Fruit fly (Drosophila melanogaster) whole organism, embryonic: Measurements from ENCODE around the gene spidey.

Experiments used
- BtbVII ChIP-seq: fragments of 200-800 bp; sonication (Bioruptor generic); optimal IDR thresholded peaks from 3 replicates; lab custom pipeline; 2017; ENCODE audit warnings: missing biosample characterization, mild to moderate bottlenecking, missing genetic modification characterization
- CG10267 ChIP-seq: fragments of 200-800 bp; sonication (Bioruptor generic); optimal IDR thresholded peaks from 2 replicates; lab custom pipeline; 2018; ENCODE audit warnings: missing biosample characterization, mild to moderate bottlenecking, missing genetic modification characterization, moderate library complexity
- CG10321 ChIP-seq: fragments of 200-800 bp; sonication (Bioruptor generic); IDR thresholded peaks from 2 replicates; pipeline ENCODE4 v1.3.6; 2022; ENCODE audit warnings: missing biosample characterization, missing genetic modification characterization
- CG12155 ChIP-seq: fragments of 200-800 bp; sonication (Bioruptor generic); optimal IDR thresholded peaks from 3 replicates; lab custom pipeline; 2016; ENCODE audit warnings: missing biosample characterization, missing genetic modification characterization
- CG12219 ChIP-seq: fragments of 200-800 bp; sonication (Bioruptor generic); optimal IDR thresholded peaks from 3 replicates; lab custom pipeline; 2018; ENCODE audit warnings: missing biosample characterization, mild to moderate bottlenecking, missing genetic modification characterization
- CG12659 ChIP-seq: fragments of 200-800 bp; sonication (Bioruptor generic); optimal IDR thresholded peaks from 3 replicates; lab custom pipeline; 2017; ENCODE audit warnings: mild to moderate bottlenecking, missing biosample characterization, missing genetic modification reagents, missing genetic modification characterization
- CG14667 ChIP-seq: fragments of 200-800 bp; sonication (Bioruptor generic); IDR thresholded peaks from 2 replicates; pipeline ENCODE4 v1.3.6; 2022; ENCODE audit warnings: missing biosample characterization, missing genetic modification characterization
- CG15011 ChIP-seq: fragments of 200-800 bp; sonication (Bioruptor generic); optimal IDR thresholded peaks from 3 replicates; lab custom pipeline; 2018; ENCODE audit warnings: missing biosample characterization, mild to moderate bottlenecking, missing genetic modification characterization
- CG1647 ChIP-seq: fragments of 200-800 bp; sonication (Bioruptor generic); optimal IDR thresholded peaks from 3 replicates; lab custom pipeline; 2016; ENCODE audit warnings: missing biosample characterization, missing genetic modification characterization
- CG18476 ChIP-seq: fragments of 200-800 bp; sonication (Bioruptor generic); optimal IDR thresholded peaks from 2 replicates; lab custom pipeline; 2016; ENCODE audit warnings: missing biosample characterization, mild to moderate bottlenecking, missing genetic modification characterization
- CG2116 ChIP-seq: fragments of 200-800 bp; sonication (Bioruptor generic); optimal IDR thresholded peaks from 3 replicates; lab custom pipeline; 2018; ENCODE audit warnings: missing biosample characterization, mild to moderate bottlenecking, missing genetic modification characterization
- CG2199 ChIP-seq: fragments of 200-800 bp; sonication (Bioruptor generic); IDR thresholded peaks from 3 replicates; pipeline ENCODE4 v1.3.6; 2022; ENCODE audit warnings: missing biosample characterization, missing genetic modification characterization
- CG42726 ChIP-seq: fragments of 200-800 bp; sonication (Bioruptor generic); IDR thresholded peaks from 2 replicates; pipeline ENCODE4 v1.3.6; 2022; ENCODE audit warnings: missing biosample characterization, missing genetic modification characterization; ENCODE audit not compliant: partially characterized antibody
- CG4707 ChIP-seq: fragments of 200-800 bp; sonication (Bioruptor generic); optimal IDR thresholded peaks from 2 replicates; lab custom pipeline; 2018; ENCODE audit warnings: missing biosample characterization, mild to moderate bottlenecking, missing genetic modification characterization, moderate library complexity
- CG5245 ChIP-seq: fragments of 200-800 bp; sonication (Bioruptor generic); optimal IDR thresholded peaks from 3 replicates; lab custom pipeline; 2016; ENCODE audit warnings: missing biosample characterization, missing genetic modification characterization
- CG7357 ChIP-seq: fragments of 200-800 bp; sonication (Bioruptor generic); IDR thresholded peaks from 3 replicates; pipeline ENCODE4 v1.3.6; 2022; ENCODE audit warnings: missing biosample characterization, missing genetic modification characterization
- CG8359 ChIP-seq: fragments of 200-800 bp; sonication (Bioruptor generic); optimal IDR thresholded peaks from 2 replicates; lab custom pipeline; 2017; ENCODE audit warnings: missing biosample characterization, mild to moderate bottlenecking, missing genetic modification characterization, borderline replicate concordance
- CG8924 ChIP-seq: fragments of 200-800 bp; optimal IDR thresholded peaks from 3 replicates; lab custom pipeline; 2019; ENCODE audit warnings: missing biosample characterization, mild to moderate bottlenecking, missing genetic modification characterization, moderate library complexity
- CG9437 ChIP-seq: fragments of 200-800 bp; sonication (Bioruptor generic); optimal IDR thresholded peaks from 2 replicates; lab custom pipeline; 2018; ENCODE audit warnings: missing biosample characterization, mild to moderate bottlenecking, missing genetic modification characterization
- CrebB ChIP-seq: fragments of 200-800 bp; sonication (Bioruptor generic); optimal IDR thresholded peaks from 3 replicates; lab custom pipeline; 2018; ENCODE audit warnings: missing biosample characterization, mild to moderate bottlenecking, missing genetic modification characterization
- Deaf1 ChIP-seq: fragments of 200-800 bp; optimal IDR thresholded peaks from 3 replicates; lab custom pipeline; 2019; ENCODE audit warnings: missing biosample characterization, mild to moderate bottlenecking, missing genetic modification characterization, moderate library complexity
- Fer1 ChIP-seq: fragments of 200-800 bp; sonication (Bioruptor generic); optimal IDR thresholded peaks from 2 replicates; lab custom pipeline; 2017; ENCODE audit warnings: missing biosample characterization, mild to moderate bottlenecking, missing genetic modification characterization
- Fer2 ChIP-seq: fragments of 200-800 bp; sonication (Bioruptor generic); optimal IDR thresholded peaks from 2 replicates; lab custom pipeline; 2018; ENCODE audit warnings: missing biosample characterization, mild to moderate bottlenecking, missing genetic modification characterization, moderate library complexity
- GATAe ChIP-seq: fragments of 200-800 bp; sonication (Bioruptor generic); conservative IDR thresholded peaks from 2 replicates; pipeline ENCODE4 v1.3.6; 2022; ENCODE audit warnings: missing biosample characterization, missing genetic modification characterization
- H15 ChIP-seq: fragments of 200-800 bp; sonication (Bioruptor generic); IDR thresholded peaks from 3 replicates; pipeline ENCODE4 v1.3.6; 2022; ENCODE audit warnings: missing biosample characterization, missing genetic modification characterization
- HLHmδ ChIP-seq: fragments of 200-800 bp; sonication (Bioruptor generic); optimal IDR thresholded peaks from 2 replicates; lab custom pipeline; 2018; ENCODE audit warnings: missing biosample characterization, mild to moderate bottlenecking, missing genetic modification characterization, moderate library complexity
- MBD-R2 ChIP-seq: fragments of 200-800 bp; sonication (Bioruptor generic); IDR thresholded peaks from 2 replicates; pipeline ENCODE4 v1.3.6; 2022; ENCODE audit warnings: missing biosample characterization, missing genetic modification characterization
- MTF-1 ChIP-seq: fragments of 200-800 bp; sonication (Bioruptor generic); optimal IDR thresholded peaks from 2 replicates; lab custom pipeline; 2018; ENCODE audit warnings: missing biosample characterization, mild to moderate bottlenecking, missing genetic modification characterization, borderline replicate concordance
- Nf-YC ChIP-seq: fragments of 200-800 bp; optimal IDR thresholded peaks from 3 replicates; lab custom pipeline; 2019; ENCODE audit warnings: missing biosample characterization, mild to moderate bottlenecking, missing genetic modification characterization, moderate library complexity
- Pdp1 ChIP-seq, 2 experiments: fragments of 200-800 bp; sonication (Bioruptor generic); optimal IDR thresholded peaks; 3 replicates each; lab custom pipeline; 2016; ENCODE audit warnings: missing biosample characterization in 2 of 2, missing genetic modification characterization in 2 of 2, mild to moderate bottlenecking in 1 of 2, moderate library complexity in 1 of 2
- Stat92E ChIP-seq, 3 experiments: fragments of >200 bp in 2 of 3; fragments of 200-800 bp in 1 of 3; sonication (Bioruptor generic) in 1 of 3; optimal IDR thresholded peaks; 2 replicates each; lab custom pipeline; 2017 to 2019; ENCODE audit warnings: missing biosample characterization in 3 of 3, missing genetic modification characterization in 3 of 3, mild to moderate bottlenecking in 1 of 3, moderate library complexity in 1 of 3
- TFAM ChIP-seq: fragments of 200-800 bp; sonication (Bioruptor generic); optimal IDR thresholded peaks from 2 replicates; lab custom pipeline; 2017; ENCODE audit warnings: missing biosample characterization, missing genetic modification characterization, inconsistent platforms
- Xbp1 ChIP-seq: fragments of 200-800 bp; sonication (Bioruptor generic); optimal IDR thresholded peaks from 3 replicates; lab custom pipeline; 2016; ENCODE audit warnings: missing biosample characterization, mild to moderate bottlenecking, missing genetic modification characterization
- YL-1 ChIP-seq: fragments of 200-800 bp; sonication (Bioruptor generic); optimal IDR thresholded peaks from 3 replicates; lab custom pipeline; 2017; ENCODE audit warnings: missing biosample characterization, mild to moderate bottlenecking, missing genetic modification characterization
- bab2 ChIP-seq: fragments of 200-800 bp; sonication (Bioruptor generic); optimal IDR thresholded peaks from 2 replicates; lab custom pipeline; 2016; ENCODE audit warnings: missing biosample characterization, missing genetic modification characterization
- cad ChIP-seq: fragments of >200 bp; optimal IDR thresholded peaks from 2 replicates; lab custom pipeline; 2017; ENCODE audit warnings: missing biosample characterization, missing genetic modification characterization
- chinmo ChIP-seq: fragments of 200-800 bp; sonication (Bioruptor generic); IDR thresholded peaks from 4 replicates; pipeline ENCODE4 v1.3.6; 2022; ENCODE audit warnings: missing biosample characterization, missing genetic modification characterization; ENCODE audit not compliant: partially characterized antibody
- dan ChIP-seq: fragments of 200-800 bp; sonication (Bioruptor generic); IDR thresholded peaks from 2 replicates; pipeline ENCODE4 v1.3.6; 2022; ENCODE audit warnings: missing biosample characterization, missing genetic modification characterization
- dmrt99B ChIP-seq: fragments of 200-800 bp; sonication (Bioruptor generic); optimal IDR thresholded peaks from 2 replicates; lab custom pipeline; 2018; ENCODE audit warnings: missing biosample characterization, mild to moderate bottlenecking, missing genetic modification characterization, moderate library complexity
- gcm2 ChIP-seq: fragments of 200-800 bp; sonication (Bioruptor generic); optimal IDR thresholded peaks from 2 replicates; lab custom pipeline; 2016; ENCODE audit warnings: missing biosample characterization, missing genetic modification characterization
- grau ChIP-seq: fragments of 200-800 bp; optimal IDR thresholded peaks from 3 replicates; lab custom pipeline; 2019; ENCODE audit warnings: missing biosample characterization, mild to moderate bottlenecking, missing genetic modification characterization, moderate library complexity
- her ChIP-seq: fragments of 200-800 bp; sonication (Bioruptor generic); optimal IDR thresholded peaks from 2 replicates; lab custom pipeline; 2016; ENCODE audit warnings: missing biosample characterization, missing genetic modification characterization
- jigr1 ChIP-seq: fragments of 200-800 bp; sonication (Bioruptor generic); IDR thresholded peaks from 3 replicates; pipeline ENCODE4 v1.3.6; 2022; ENCODE audit warnings: missing biosample characterization, missing genetic modification characterization
- lmd ChIP-seq: fragments of 200-800 bp; sonication (Bioruptor generic); IDR thresholded peaks from 2 replicates; pipeline ENCODE4 v1.3.6; 2022; ENCODE audit warnings: missing biosample characterization, missing genetic modification characterization
- otp ChIP-seq: fragments of 200-800 bp; sonication (Bioruptor generic); IDR thresholded peaks from 3 replicates; pipeline ENCODE4, ENCODE4 v1.3.6; 2022; ENCODE audit warnings: missing biosample characterization, missing genetic modification characterization
- row ChIP-seq: fragments of 200-800 bp; sonication (Bioruptor generic); IDR thresholded peaks from 3 replicates; pipeline ENCODE4 v1.3.6; 2022; ENCODE audit warnings: missing biosample characterization, missing genetic modification characterization
- scrt ChIP-seq: fragments of 200-800 bp; sonication (Bioruptor generic); optimal IDR thresholded peaks from 2 replicates; lab custom pipeline; 2018; ENCODE audit warnings: missing biosample characterization, mild to moderate bottlenecking, missing genetic modification characterization, moderate library complexity
- zfh1 ChIP-seq: fragments of 200-800 bp; sonication (Bioruptor generic); IDR thresholded peaks from 3 replicates; pipeline ENCODE4 v1.3.6; 2022; ENCODE audit warnings: missing biosample characterization, missing genetic modification characterization

spidey gene

DNA sequence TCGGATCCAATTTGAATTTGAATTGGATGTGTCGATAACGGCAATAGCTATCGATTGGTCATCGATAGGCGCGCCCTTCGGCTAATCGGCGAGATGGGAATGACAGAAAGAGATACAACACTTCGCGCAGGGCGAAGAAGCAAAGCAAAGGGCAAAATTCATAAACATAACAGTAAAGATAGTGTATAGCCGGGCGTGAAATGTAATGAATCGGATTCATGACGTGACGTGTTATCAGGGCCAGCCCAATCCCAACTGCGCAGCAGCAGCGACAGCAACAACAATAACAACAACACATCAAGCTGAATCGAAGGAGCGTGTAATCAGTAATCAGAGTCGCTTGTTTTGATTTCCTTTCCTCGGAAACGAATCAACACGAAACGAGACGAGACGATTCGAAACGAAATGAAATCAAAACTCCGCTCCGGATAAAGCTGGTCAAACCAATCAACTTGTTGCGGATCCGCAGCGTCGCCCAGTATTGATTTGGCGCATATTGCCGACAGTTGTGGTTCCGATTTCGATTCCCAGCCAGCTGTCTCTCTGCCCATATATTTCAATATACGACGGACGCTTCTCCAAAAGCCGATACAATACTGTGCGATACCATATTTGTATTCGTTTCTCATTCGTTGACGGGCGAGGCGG, 3.4 kb downstream of the spidey start, which contains the start of gene snz (continued):
- TF ChIP-seq scrt (GFP tag; lab: Kevin White, UChicago) (peak; percentile 87), CG7357 (GFP tag; lab: Robert Waterston, UW) (no peak), dan (GFP tag; lab: Robert Waterston, UW) (no peak), Stat92E (GFP tag; optimal IDR thresholded peaks at IDR 0.05; lab: Kevin White, UChicago) (no peak), chinmo (GFP tag; lab: Robert Waterston, UW) (peak; percentile 81; the same call in 3 of the 4 replicates), YL-1 (GFP tag; lab: Kevin White, UChicago) (peak; percentile 6), GATAe (peak; percentile 54; the same call in 1 of the 2 replicates), MBD-R2 (peak; percentile 52; the same call in 1 of the 2 replicates), Fer2 (no peak), CG12155 (GFP tag; lab: Kevin White, UChicago) (peak; percentile 70), her (GFP tag; lab: Kevin White, UChicago) (no peak), dmrt99B (tag; lab: Kevin White, UChicago) (no peak), BtbVII (GFP tag; lab: Kevin White, UChicago) (peak; percentile 55), H15 (GFP tag; lab: Robert Waterston, UW) (no peak), Pdp1 (GFP tag; optimal IDR thresholded peaks at IDR 0.05; lab: Kevin White, UChicago) (peak in 1 of 2 experiments; percentile 52), Deaf1 (peak; percentile 94), TFAM (GFP tag; lab: Kevin White, UChicago) (no peak), Xbp1 (GFP tag; lab: Kevin White, UChicago) (peak; percentile 5), row (GFP tag; lab: Robert Waterston, UW) (peak; percentile 55), CG15011 (GFP tag; lab: Kevin White, UChicago) (no peak), CG10267 (peak; percentile 22), CG12659 (GFP tag; lab: Kevin White, UChicago) (peak; percentile 31), CG42726 (GFP tag; lab: Robert Waterston, UW) (peak; percentile 42; the same call in 1 of the 2 replicates), CrebB (no peak), zfh1 (GFP tag; lab: Robert Waterston, UW) (0 out of 3 replicates have a peak, but pooled peaks have one; percentile 27), CG8359 (GFP tag; lab: Kevin White, UChicago) (no peak), otp (GFP tag; lab: Robert Waterston, UW) (no peak), CG18476 (GFP tag; lab: Kevin White, UChicago) (no peak), CG2199 (0 out of 3 replicates have a peak, but pooled peaks have one; percentile 41), grau (no peak), CG12219 (no peak), CG14667 (GFP tag; lab: Robert Waterston, UW) (no peak), CG1647 (GFP tag; lab: Kevin White, UChicago) (no peak), Nf-YC (tag; lab: Kevin White, UChicago) (peak; percentile 50)

- TF ChIP-seq lmd (GFP tag; lab: Robert Waterston, UW) (no peak; the same call in none of the 2 replicates), jigr1 (GFP tag; lab: Robert Waterston, UW) (0 out of 3 replicates have a peak, but pooled peaks have one; percentile 20), bab2 (GFP tag; lab: Kevin White, UChicago) (peak; percentile 85), gcm2 (no peak), Fer1 (peak; percentile 79), CG4707 (GFP tag; lab: Kevin White, UChicago) (no peak), HLHmδ (GFP tag; lab: Kevin White, UChicago) (no peak), CG2116 (GFP tag; lab: Kevin White, UChicago) (peak; percentile 88), MBD-R2 (peak; percentile 88), cad (GFP tag; lab: Kevin White, UChicago) (no peak), CG10321 (GFP tag; lab: Robert Waterston, UW) (no peak), MTF-1 (GFP tag; lab: Kevin White, UChicago) (no peak), CG8924 (tag; lab: Kevin White, UChicago) (peak; percentile 56), CG8359 (GFP tag; lab: Kevin White, UChicago) (peak; percentile 30), CG5245 (peak; percentile 76), CG9437 (GFP tag; lab: Kevin White, UChicago) (peak; percentile 39)
These were observed 11.5 kb downstream of the spidey start, which contains the start of the genes hdm and Ykt6 for dm6 chrX:7920081-7920688. Gene hdm, minus strand, starts transcription at chrX:7920131. Gene Ykt6, plus strand, starts transcription at chrX:7920409.
